Fruit fly (Drosophila melanogaster): ENCODE measurements around the gene PIG-H.
"Not testable (repeated sequence)": the region's sequence is repeated elsewhere in the genome, so short reads cannot be mapped to it uniquely, and the experiment has no call there.

PIG-H gene

DNA sequence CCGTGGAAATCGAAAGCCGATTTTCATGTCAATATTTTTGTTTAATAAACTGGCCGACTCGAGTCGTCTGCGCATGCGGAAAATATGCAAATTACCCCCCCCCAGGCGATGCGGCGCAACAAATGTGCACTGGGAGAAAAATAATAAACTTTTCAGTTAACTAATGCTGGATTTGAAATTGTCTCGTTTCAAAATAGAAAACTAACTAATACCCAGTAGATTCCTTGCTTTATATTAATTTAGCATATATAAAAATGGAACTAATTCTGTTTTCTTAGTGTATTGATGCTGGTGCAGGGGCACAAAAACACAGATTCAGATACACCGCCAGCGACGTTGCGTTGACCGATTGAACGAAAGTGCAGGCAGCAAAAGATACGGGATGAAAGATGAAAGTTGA is 38.3 kb downstream of the PIG-H start (continued):
- TF ChIP-seq CG11093 (GFP tag; IDR thresholded peaks at IDR 0.05) (no peak), CG6254 (GFP tag; optimal IDR thresholded peaks at IDR 0.05) (peak; percentile 9), pum (GFP tag; optimal IDR thresholded peaks at IDR 0.05) (no peak), vnd (GFP tag; IDR thresholded peaks at IDR 0.05; ENCODE audit: partially characterized antibody) (no peak), sima (GFP tag; optimal IDR thresholded peaks at IDR 0.05) (no peak), Atf6 (GFP tag; IDR thresholded peaks at IDR 0.05) (no peak), CG10267 (tag; optimal IDR thresholded peaks at IDR 0.05) (no peak), Sox102F (GFP tag; optimal IDR thresholded peaks at IDR 0.05) (no peak)

DNA sequence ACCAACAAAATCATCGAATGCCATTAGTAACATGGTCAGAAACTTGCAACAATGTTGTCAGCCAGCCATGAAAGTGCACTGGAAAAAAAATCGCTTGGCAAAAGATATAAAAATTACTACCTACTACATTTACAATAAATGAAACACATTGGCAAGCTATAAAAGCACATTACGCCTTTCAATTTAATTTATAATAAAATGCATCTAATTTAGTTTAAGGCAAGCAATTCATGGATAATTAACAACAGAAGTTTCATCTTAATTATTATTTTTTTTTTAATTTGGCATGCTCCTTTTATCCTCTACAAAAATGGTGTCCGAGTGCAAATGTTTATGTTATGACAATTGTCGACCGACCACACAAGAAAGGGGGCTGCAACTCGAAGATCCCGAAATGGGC is 39.3 kb downstream of the PIG-H start:
- TF ChIP-seq Deaf1 (tag; optimal IDR thresholded peaks at IDR 0.05) (no peak), B-H2 (GFP tag; optimal IDR thresholded peaks at IDR 0.05) (no peak), Tbp (GFP tag; optimal IDR thresholded peaks at IDR 0.05) (no peak), Hand (GFP tag; optimal IDR thresholded peaks at IDR 0.05) (no peak), CG4730 (GFP tag; IDR thresholded peaks at IDR 0.05) (no peak), HLH54F (GFP tag; optimal IDR thresholded peaks at IDR 0.05) (no peak), Usf (GFP tag; optimal IDR thresholded peaks at IDR 0.05) (no peak), Fer1 (GFP tag; optimal IDR thresholded peaks at IDR 0.05) (no peak), CG9876 (GFP tag; optimal IDR thresholded peaks at IDR 0.05) (no peak), Spps (tag; optimal IDR thresholded peaks at IDR 0.05) (no peak), grau (tag; optimal IDR thresholded peaks at IDR 0.05) (no peak), CG14710 (tag; optimal IDR thresholded peaks at IDR 0.05) (no peak), dimm (GFP tag; IDR thresholded peaks at IDR 0.05) (no peak)

dm6 chr3R:8040843-8041242 is 41.2 kb downstream of the PIG-H start, which contains the start of gene CG43060:
TSS of gene CG43060 (plus strand) at chr3R:8041224.
- TF ChIP-seq CG10654 (GFP tag; optimal IDR thresholded peaks at IDR 0.05) (no peak), CG1647 (GFP tag; optimal IDR thresholded peaks at IDR 0.05) (no peak), slbo (GFP tag; IDR thresholded peaks at IDR 0.05) (no peak), HLH54F (GFP tag; optimal IDR thresholded peaks at IDR 0.05) (no peak), knrl (GFP tag; IDR thresholded peaks at IDR 0.05; ENCODE audit: partially characterized antibody) (no peak), CHES-1-like (GFP tag; optimal IDR thresholded peaks at IDR 0.05) (no peak), CG4404 (GFP tag; IDR thresholded peaks at IDR 0.05) (no peak), CG34422 (GFP tag; IDR thresholded peaks at IDR 0.05) (no peak), twi (tag; optimal IDR thresholded peaks at IDR 0.05) (no peak)

dm6 chr3R:8048867-8049266 is 49.2 kb downstream of the PIG-H start, which contains the start of gene CG43618:
TSS of gene CG43618 (plus strand) at chr3R:8049167.
- not testable (repeated sequence) for TF ChIP-seq Meics (GFP tag; optimal IDR thresholded peaks at IDR 0.05); bowl (GFP tag; IDR thresholded peaks at IDR 0.05); HLHmδ (GFP tag; optimal IDR thresholded peaks at IDR 0.05)

DNA sequence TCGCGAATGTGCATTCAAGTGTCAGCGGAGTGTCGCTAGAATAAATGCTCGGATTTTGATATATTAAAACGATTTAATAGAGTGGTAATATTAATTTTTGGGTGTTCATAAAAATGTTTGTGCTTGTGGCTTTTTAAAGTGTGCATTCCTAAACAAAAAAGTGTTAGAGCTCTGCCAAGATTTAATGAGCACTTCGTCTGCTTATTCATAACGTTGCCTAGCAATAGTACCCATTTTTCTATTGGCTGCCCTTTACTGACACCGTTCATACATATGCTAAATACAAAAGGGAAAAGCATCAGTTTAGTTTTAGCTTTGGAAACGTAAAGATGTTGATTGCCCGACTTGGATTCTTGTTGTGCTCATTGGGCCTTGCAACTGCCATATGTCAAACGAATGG is 49.7 kb downstream of the PIG-H start, which contains the start of gene CG43061:
Gene CG43061, plus strand, starts transcription at position 301 of the 400 bp plus-strand sequence.
- TF ChIP-seq aop, stc, Awh (GFP tag; IDR thresholded peaks at IDR 0.05): not testable (repeated sequence)

Data from whole organism, embryonic.